Fruit fly (Drosophila melanogaster) whole organism, embryonic: ENCODE data around the gene CG13457.

Experiments used
- Bdp1 ChIP-seq: fragments of 200-800 bp; sonication (Bioruptor generic); optimal IDR thresholded peaks from 3 replicates; lab custom pipeline; 2016; ENCODE audit warnings: missing biosample characterization, missing genetic modification characterization
- Bgb ChIP-seq: fragments of 200-800 bp; sonication (Bioruptor generic); IDR thresholded peaks from 2 replicates; pipeline ENCODE4 v1.3.6; 2022; ENCODE audit warnings: missing biosample characterization, missing genetic modification characterization; ENCODE audit not compliant: partially characterized antibody
- Bteb2 ChIP-seq: fragments of 200-800 bp; sonication (Bioruptor generic); optimal IDR thresholded peaks from 2 replicates; lab custom pipeline; 2016; ENCODE audit warnings: missing biosample characterization, missing genetic modification characterization
- CG1024 ChIP-seq: fragments of 200-800 bp; sonication (Bioruptor generic); IDR thresholded peaks from 2 replicates; pipeline ENCODE4 v1.3.6; 2022; ENCODE audit warnings: missing biosample characterization, missing genetic modification characterization
- CG10321 ChIP-seq: fragments of 200-800 bp; sonication (Bioruptor generic); IDR thresholded peaks from 2 replicates; pipeline ENCODE4 v1.3.6; 2022; ENCODE audit warnings: missing biosample characterization, missing genetic modification characterization
- CG10979 ChIP-seq: fragments of 200-800 bp; sonication (Bioruptor generic); optimal IDR thresholded peaks from 2 replicates; lab custom pipeline; 2018; ENCODE audit warnings: missing biosample characterization, mild to moderate bottlenecking, missing genetic modification characterization, moderate library complexity
- CG12219 ChIP-seq: fragments of 200-800 bp; sonication (Bioruptor generic); optimal IDR thresholded peaks from 3 replicates; lab custom pipeline; 2018; ENCODE audit warnings: missing biosample characterization, mild to moderate bottlenecking, missing genetic modification characterization
- CG16813 ChIP-seq: fragments of 200-800 bp; sonication (Bioruptor generic); IDR thresholded peaks from 3 replicates; pipeline ENCODE4 v1.3.6; 2022; ENCODE audit warnings: missing biosample characterization, missing genetic modification characterization; ENCODE audit not compliant: partially characterized antibody
- CG31441 ChIP-seq: fragments of 200-800 bp; sonication (Bioruptor generic); IDR thresholded peaks from 2 replicates; pipeline ENCODE4 v1.3.6; 2022; ENCODE audit warnings: missing biosample characterization, missing genetic modification characterization
- CG32767 ChIP-seq: fragments of 200-800 bp; sonication (Bioruptor generic); IDR thresholded peaks from 2 replicates; pipeline ENCODE4 v1.3.6; 2022; ENCODE audit warnings: missing biosample characterization, missing genetic modification characterization
- CG4424 ChIP-seq: fragments of 200-800 bp; sonication (Bioruptor generic); optimal IDR thresholded peaks from 3 replicates; lab custom pipeline; 2016; ENCODE audit warnings: missing biosample characterization, missing genetic modification characterization
- CG7372 ChIP-seq: fragments of 200-800 bp; sonication (Bioruptor generic); IDR thresholded peaks from 2 replicates; pipeline ENCODE4 v1.3.6; 2022; ENCODE audit warnings: missing biosample characterization, missing genetic modification characterization
- CG8478 ChIP-seq: fragments of >200 bp; optimal IDR thresholded peaks from 2 replicates; lab custom pipeline; 2018
- CG9437 ChIP-seq: fragments of 200-800 bp; sonication (Bioruptor generic); optimal IDR thresholded peaks from 2 replicates; lab custom pipeline; 2018; ENCODE audit warnings: missing biosample characterization, mild to moderate bottlenecking, missing genetic modification characterization
- CG9609 ChIP-seq: fragments of 200-800 bp; sonication (Bioruptor generic); optimal IDR thresholded peaks from 3 replicates; lab custom pipeline; 2016; ENCODE audit warnings: missing biosample characterization, missing genetic modification characterization
- CG9797 ChIP-seq: fragments of 200-800 bp; sonication (Bioruptor generic); optimal IDR thresholded peaks from 3 replicates; lab custom pipeline; 2018; ENCODE audit warnings: missing biosample characterization, mild to moderate bottlenecking, missing genetic modification characterization
- Dll ChIP-seq: fragments of 200-800 bp; sonication (Bioruptor generic); IDR thresholded peaks from 4 replicates; pipeline ENCODE4 v1.3.6; 2022; ENCODE audit warnings: missing biosample characterization, missing genetic modification characterization; ENCODE audit not compliant: partially characterized antibody
- HLH4C ChIP-seq: fragments of 200-800 bp; sonication (Bioruptor generic); IDR thresholded peaks from 3 replicates; pipeline ENCODE4 v1.3.6; 2022; ENCODE audit warnings: missing biosample characterization, missing genetic modification characterization; ENCODE audit not compliant: partially characterized antibody
- HLH54F ChIP-seq: fragments of 200-800 bp; sonication (Bioruptor generic); optimal IDR thresholded peaks from 3 replicates; lab custom pipeline; 2016; ENCODE audit warnings: missing biosample characterization, missing genetic modification characterization
- Hand ChIP-seq: fragments of 200-800 bp; sonication (Bioruptor generic); optimal IDR thresholded peaks from 2 replicates; lab custom pipeline; 2017; ENCODE audit warnings: mild to moderate bottlenecking, missing biosample characterization, missing genetic modification reagents, missing genetic modification characterization
- Hr3 ChIP-seq: fragments of 200-800 bp; sonication (Bioruptor generic); optimal IDR thresholded peaks from 3 replicates; lab custom pipeline; 2016; ENCODE audit warnings: missing biosample characterization, missing genetic modification characterization
- Hr51 ChIP-seq, 2 experiments: fragments of 200-800 bp; sonication (Bioruptor generic); optimal IDR thresholded peaks; 2 replicates in 1 of 2; 3 replicates in 1 of 2; lab custom pipeline; 2016 to 2018; ENCODE audit warnings: missing biosample characterization in 2 of 2, missing genetic modification characterization in 2 of 2, mild to moderate bottlenecking in 1 of 2, moderate library complexity in 1 of 2
- Jarid2 ChIP-seq: fragments of 200-800 bp; sonication (Bioruptor generic); optimal IDR thresholded peaks from 3 replicates; lab custom pipeline; 2017; ENCODE audit warnings: mild to moderate bottlenecking, missing biosample characterization, missing genetic modification reagents, missing genetic modification characterization
- Kr ChIP-seq: fragments of 200-800 bp; sonication (Bioruptor generic); optimal IDR thresholded peaks from 2 replicates; lab custom pipeline; 2017; ENCODE audit warnings: missing biosample characterization, mild to moderate bottlenecking, missing genetic modification characterization
- Mrtf ChIP-seq: fragments of 200-800 bp; sonication (Bioruptor generic); IDR thresholded peaks from 3 replicates; pipeline ENCODE4 v1.3.6; 2022; ENCODE audit warnings: missing biosample characterization, missing genetic modification characterization
- Oaz ChIP-seq: fragments of 200-800 bp; sonication (Bioruptor generic); IDR thresholded peaks from 2 replicates; pipeline ENCODE4 v1.3.6; 2022; ENCODE audit warnings: missing biosample characterization, missing genetic modification characterization
- Optix ChIP-seq: fragments of 200-800 bp; sonication (Bioruptor generic); IDR thresholded peaks from 3 replicates; pipeline ENCODE4 v1.3.6; 2022; ENCODE audit warnings: missing biosample characterization, missing genetic modification characterization
- Pdp1 ChIP-seq, 2 experiments: fragments of 200-800 bp; sonication (Bioruptor generic); optimal IDR thresholded peaks; 3 replicates each; lab custom pipeline; 2016; ENCODE audit warnings: missing biosample characterization in 2 of 2, missing genetic modification characterization in 2 of 2, mild to moderate bottlenecking in 1 of 2, moderate library complexity in 1 of 2
- TFAM ChIP-seq: fragments of 200-800 bp; sonication (Bioruptor generic); optimal IDR thresholded peaks from 2 replicates; lab custom pipeline; 2017; ENCODE audit warnings: missing biosample characterization, missing genetic modification characterization, inconsistent platforms
- Xbp1 ChIP-seq: fragments of 200-800 bp; sonication (Bioruptor generic); optimal IDR thresholded peaks from 3 replicates; lab custom pipeline; 2016; ENCODE audit warnings: missing biosample characterization, mild to moderate bottlenecking, missing genetic modification characterization
- cato ChIP-seq: fragments of 200-800 bp; sonication (Bioruptor generic); optimal IDR thresholded peaks from 2 replicates; lab custom pipeline; 2016; ENCODE audit warnings: missing biosample characterization, missing genetic modification characterization, borderline replicate concordance
- crol ChIP-seq: fragments of 200-800 bp; sonication (Bioruptor generic); IDR thresholded peaks from 2 replicates; pipeline ENCODE4 v1.3.6; 2022; ENCODE audit warnings: missing biosample characterization, missing genetic modification characterization
- dati ChIP-seq: fragments of 200-800 bp; sonication (Bioruptor generic); IDR thresholded peaks from 2 replicates; pipeline ENCODE4 v1.3.6; 2022; ENCODE audit warnings: missing biosample characterization, missing genetic modification characterization
- dm ChIP-seq: fragments of 200-800 bp; sonication (Bioruptor generic); optimal IDR thresholded peaks from 3 replicates; lab custom pipeline; 2016; ENCODE audit warnings: missing biosample characterization, missing genetic modification characterization
- dmrt99B ChIP-seq: fragments of 200-800 bp; sonication (Bioruptor generic); optimal IDR thresholded peaks from 2 replicates; lab custom pipeline; 2018; ENCODE audit warnings: missing biosample characterization, mild to moderate bottlenecking, missing genetic modification characterization, moderate library complexity
- dpn ChIP-seq, 2 experiments: fragments of 200-800 bp; sonication (Bioruptor generic); optimal IDR thresholded peaks; 3 replicates each; lab custom pipeline; 2016; ENCODE audit warnings: missing biosample characterization in 2 of 2, missing genetic modification characterization in 2 of 2
- eyg ChIP-seq: fragments of 200-800 bp; sonication (Bioruptor generic); optimal IDR thresholded peaks from 3 replicates; lab custom pipeline; 2016; ENCODE audit warnings: missing biosample characterization, missing genetic modification characterization
- fd64A ChIP-seq: fragments of 200-800 bp; sonication (Bioruptor generic); optimal IDR thresholded peaks from 3 replicates; lab custom pipeline; 2018; ENCODE audit warnings: missing biosample characterization, mild to moderate bottlenecking, missing genetic modification characterization
- grau ChIP-seq: fragments of 200-800 bp; optimal IDR thresholded peaks from 3 replicates; lab custom pipeline; 2019; ENCODE audit warnings: missing biosample characterization, mild to moderate bottlenecking, missing genetic modification characterization, moderate library complexity
- ham ChIP-seq: fragments of 200-800 bp; sonication (Bioruptor generic); IDR thresholded peaks from 2 replicates; pipeline ENCODE4 v1.3.6; 2022; ENCODE audit warnings: missing biosample characterization, missing genetic modification characterization
- hb ChIP-seq: fragments of 200-800 bp; sonication (Bioruptor generic); IDR thresholded peaks from 3 replicates; pipeline ENCODE4 v1.3.6; 2022; ENCODE audit warnings: missing biosample characterization, missing genetic modification characterization; ENCODE audit not compliant: partially characterized antibody
- ind ChIP-seq: fragments of 200-800 bp; sonication (Bioruptor generic); optimal IDR thresholded peaks from 3 replicates; lab custom pipeline; 2016; ENCODE audit warnings: missing biosample characterization, missing genetic modification characterization
- sc ChIP-seq, 3 experiments: fragments of >200 bp in 2 of 3; fragments of 200-800 bp in 1 of 3; sonication (Bioruptor generic) in 1 of 3; optimal IDR thresholded peaks; 2 replicates in 2 of 3; 3 replicates in 1 of 3; lab custom pipeline; 2017; ENCODE audit warnings: mild to moderate bottlenecking in 1 of 3, missing biosample characterization in 1 of 3, missing genetic modification characterization in 1 of 3, missing genetic modification reagents in 1 of 3
- slp2 ChIP-seq: fragments of 200-800 bp; sonication (Bioruptor generic); optimal IDR thresholded peaks from 2 replicates; lab custom pipeline; 2016; ENCODE audit warnings: missing biosample characterization, missing genetic modification characterization
- sna ChIP-seq: fragments of 200-800 bp; sonication (Bioruptor generic); IDR thresholded peaks from 2 replicates; pipeline ENCODE4 v1.3.6; 2022; ENCODE audit warnings: missing biosample characterization, missing genetic modification characterization; ENCODE audit not compliant: partially characterized antibody
- toy ChIP-seq: fragments of 200-800 bp; sonication (Bioruptor generic); IDR thresholded peaks from 2 replicates; pipeline ENCODE4 v1.3.6; 2022; ENCODE audit warnings: missing biosample characterization, missing genetic modification characterization
- trem ChIP-seq: fragments of 200-800 bp; optimal IDR thresholded peaks from 3 replicates; lab custom pipeline; 2019; ENCODE audit warnings: missing biosample characterization, mild to moderate bottlenecking, missing genetic modification characterization, moderate library complexity
- zfh1 ChIP-seq: fragments of 200-800 bp; sonication (Bioruptor generic); IDR thresholded peaks from 3 replicates; pipeline ENCODE4 v1.3.6; 2022; ENCODE audit warnings: missing biosample characterization, missing genetic modification characterization

CG13457 gene

DNA sequence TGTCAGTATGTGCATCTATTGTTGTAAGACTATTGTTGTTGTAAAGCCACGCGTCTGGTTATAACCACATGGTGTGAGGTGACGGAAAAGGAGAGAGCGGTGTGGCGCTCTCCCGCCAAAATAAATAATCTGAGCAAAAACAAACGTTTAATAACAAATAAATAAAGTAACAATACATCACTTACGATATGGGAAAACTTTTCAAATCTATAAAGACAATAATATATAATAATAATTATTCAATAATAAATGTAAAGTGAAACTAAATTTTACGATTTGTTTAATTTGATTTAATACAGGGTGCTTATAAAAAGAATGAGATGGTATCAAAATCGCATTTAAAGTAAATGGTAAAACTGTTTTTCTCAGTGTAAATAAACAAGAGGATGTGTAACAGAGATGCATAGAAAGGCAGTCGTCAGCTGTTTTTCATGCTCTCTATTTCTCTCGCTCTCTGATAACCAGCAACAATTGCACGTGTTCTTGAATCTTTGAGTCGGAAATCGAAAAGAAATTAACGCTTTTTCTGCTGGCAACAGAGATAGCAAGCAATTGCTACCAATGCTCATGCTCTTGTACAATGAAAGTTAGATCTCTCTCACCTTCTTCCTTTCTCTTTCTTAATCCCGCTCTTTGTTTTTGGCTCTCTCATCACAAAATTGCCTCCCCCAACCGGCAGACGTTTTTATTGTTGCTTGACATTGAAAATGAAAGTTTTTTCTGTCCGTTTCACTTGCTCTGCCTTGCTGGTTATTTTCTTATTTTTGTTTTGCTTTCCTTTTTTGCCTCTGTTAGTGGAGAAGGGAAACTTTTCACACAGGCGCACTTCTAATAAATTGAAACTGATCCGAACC, 32.3 kb downstream of the CG13457 start (continued):
- peak; percentile 56 for TF ChIP-seq cato
- TF ChIP-seq Kr, result no peak
- peak; percentile 89 for TF ChIP-seq dmrt99B
- peak; percentile 86 for TF ChIP-seq grau (tag; lab: Kevin White, UChicago)
- TF ChIP-seq dati (GFP tag; lab: Robert Waterston, UW), result no peak
- no peak for TF ChIP-seq HLH4C (GFP tag; lab: Robert Waterston, UW)
- peak; percentile 67; the same call in 1 of the 2 replicates for TF ChIP-seq CG7372 (GFP tag; lab: Robert Waterston, UW)
- no peak for TF ChIP-seq Optix (GFP tag; lab: Robert Waterston, UW)
- peak; percentile 95 for TF ChIP-seq trem
- TF ChIP-seq toy (GFP tag; lab: Robert Waterston, UW), result peak; percentile 39; the same call in 1 of the 2 replicates
- TF ChIP-seq Bgb (GFP tag; lab: Robert Waterston, UW), result no peak; the same call in 1 of the 2 replicates
- TF ChIP-seq CG31441 (GFP tag; lab: Robert Waterston, UW), result peak; percentile 98
- TF ChIP-seq ind (GFP tag; lab: Kevin White, UChicago), result peak; percentile 84
- no peak for TF ChIP-seq slp2 (GFP tag; lab: Kevin White, UChicago)
- TF ChIP-seq fd64A, result no peak
- TF ChIP-seq CG8478 (lab: Kevin White, UChicago), result no peak
- TF ChIP-seq TFAM (GFP tag; lab: Kevin White, UChicago), result peak; percentile 35
- peak in 1 of 2 experiments; percentile 75 for TF ChIP-seq dpn (GFP tag; optimal IDR thresholded peaks at IDR 0.05; lab: Kevin White, UChicago)
- TF ChIP-seq hb (GFP tag; lab: Robert Waterston, UW), result no peak
- TF ChIP-seq sc (optimal IDR thresholded peaks at IDR 0.05; lab: Kevin White, UChicago), result no peak
- peak; percentile 77 for TF ChIP-seq sc (GFP tag; optimal IDR thresholded peaks at IDR 0.05; lab: Kevin White, UChicago)
- TF ChIP-seq sna (GFP tag; lab: Robert Waterston, UW), result peak; percentile 34
- peak; percentile 43 for TF ChIP-seq Jarid2
- no peak for TF ChIP-seq CG9797 (GFP tag; lab: Kevin White, UChicago)
- TF ChIP-seq CG10979 (tag; lab: Kevin White, UChicago), result peak; percentile 97
- TF ChIP-seq CG4424 (GFP tag; lab: Kevin White, UChicago), result peak; percentile 86
- TF ChIP-seq CG10321 (GFP tag; lab: Robert Waterston, UW), result peak; percentile 68; the same call in 1 of the 2 replicates
- peak; percentile 77 for TF ChIP-seq Hand (GFP tag; lab: Kevin White, UChicago)
- peak; percentile 66 for TF ChIP-seq Xbp1
- TF ChIP-seq crol (GFP tag; lab: Robert Waterston, UW), result no peak; the same call in 1 of the 2 replicates
- TF ChIP-seq CG9437 (GFP tag; lab: Kevin White, UChicago), result peak; percentile 78
- TF ChIP-seq ham (GFP tag; lab: Robert Waterston, UW), result no peak
- TF ChIP-seq eyg (GFP tag; lab: Kevin White, UChicago), result peak; percentile 9
- TF ChIP-seq zfh1 (GFP tag; lab: Robert Waterston, UW), result peak; percentile 90
- TF ChIP-seq Dll (GFP tag; lab: Robert Waterston, UW), result peak; percentile 47; the same call in 3 of the 4 replicates
- TF ChIP-seq Bteb2 (GFP tag; lab: Kevin White, UChicago), result no peak
- TF ChIP-seq CG32767 (GFP tag; lab: Robert Waterston, UW), result peak; percentile 87
- TF ChIP-seq dm (GFP tag; lab: Kevin White, UChicago), result no peak
- TF ChIP-seq CG9609 (GFP tag; lab: Kevin White, UChicago), result peak; percentile 3
- TF ChIP-seq Mrtf, result peak; percentile 72; the same call in 2 of the 3 replicates
- no peak for TF ChIP-seq CG16813 (GFP tag; lab: Robert Waterston, UW)
- TF ChIP-seq CG12219 (GFP tag; lab: Kevin White, UChicago), result peak; percentile 54
- TF ChIP-seq Hr51 (GFP tag; optimal IDR thresholded peaks at IDR 0.05; lab: Kevin White, UChicago), result peak in 1 of 2 experiments; percentile 90
- TF ChIP-seq Bdp1 (GFP tag; lab: Kevin White, UChicago), result no peak
- TF ChIP-seq HLH54F, result peak; percentile 2
- TF ChIP-seq Pdp1 (GFP tag; optimal IDR thresholded peaks at IDR 0.05; lab: Kevin White, UChicago), result no peak
- no peak for TF ChIP-seq Oaz
- peak; percentile 85 for TF ChIP-seq CG1024 (GFP tag; lab: Robert Waterston, UW)
- peak; percentile 64 for TF ChIP-seq Hr3
